Worm (Caenorhabditis elegans) whole organism, L2 larva: ENCODE results near the gene T20D4.12.

Experiments used
- R02D3.7 ChIP-seq: fragments of 150-350 bp; optimal IDR thresholded peaks from 2 replicates; lab custom pipeline; 2014; ENCODE audit warnings: missing biosample characterization, missing genetic modification characterization
- ama-1 ChIP-seq: fragments of 150-350 bp; optimal IDR thresholded peaks from 2 replicates; lab custom pipeline; 2018; ENCODE audit warnings: inconsistent platforms
- skn-1 ChIP-seq: sonication (generic microtip); optimal IDR thresholded peaks from 2 replicates; lab custom pipeline; 2017; ENCODE audit warnings: missing biosample characterization, missing genetic modification characterization
- sma-3 ChIP-seq: sonication (generic microtip); optimal IDR thresholded peaks from 2 replicates; lab custom pipeline; 2016; ENCODE audit warnings: missing genetic modification reagents, missing genetic modification characterization, missing compliant biosample characterization

- TF ChIP-seq sma-3 (GFP tag; lab: Kevin White, UChicago) (no peak), skn-1 (tag; lab: Kevin White, UChicago) (no peak), ama-1 (lab: Kevin White, UChicago) (no peak), R02D3.7 (tag; lab: Kevin White, UChicago) (no peak)
Observed at ce11 chrV:3357106-3357505, 39.8 kb upstream of the T20D4.12 start, which contains the start of gene scrm-3.
